Fruit fly (Drosophila melanogaster) whole organism, pupa: ENCODE results near the gene CG34310.

Experiments
- CG10348 ChIP-seq: fragments of 200-800 bp; sonication (Bioruptor generic); IDR thresholded peaks from 2 replicates; pipeline ENCODE4 v1.3.6; 2022; ENCODE audit warnings: missing biosample characterization, missing genetic modification characterization
- CG12605 ChIP-seq: fragments of 200-800 bp; sonication (Bioruptor generic); IDR thresholded peaks from 2 replicates; pipeline ENCODE4 v1.3.6; 2022; ENCODE audit warnings: missing biosample characterization, missing genetic modification characterization
- CG13204 ChIP-seq: fragments of 200-800 bp; sonication (Bioruptor generic); optimal IDR thresholded peaks from 2 replicates; lab custom pipeline; 2018; ENCODE audit warnings: missing biosample characterization, mild to moderate bottlenecking, missing genetic modification characterization, moderate library complexity
- CG14655 ChIP-seq: fragments of 200-800 bp; sonication (Bioruptor generic); optimal IDR thresholded peaks from 3 replicates; lab custom pipeline; 2017; ENCODE audit warnings: mild to moderate bottlenecking, missing biosample characterization, missing genetic modification reagents, missing genetic modification characterization
- CG15710 ChIP-seq: fragments of 200-800 bp; sonication (Bioruptor generic); optimal IDR thresholded peaks from 2 replicates; lab custom pipeline; 2018; ENCODE audit warnings: missing biosample characterization, mild to moderate bottlenecking, missing genetic modification characterization, moderate library complexity
- CG17806 ChIP-seq: fragments of 200-800 bp; sonication (Bioruptor generic); optimal IDR thresholded peaks from 2 replicates; lab custom pipeline; 2018; ENCODE audit warnings: missing biosample characterization, mild to moderate bottlenecking, missing genetic modification characterization, moderate library complexity
- CG32121 ChIP-seq: fragments of 200-800 bp; sonication (Bioruptor generic); IDR thresholded peaks from 2 replicates; pipeline ENCODE4 v1.3.6; 2022; ENCODE audit warnings: missing biosample characterization, missing genetic modification characterization
- CG34367 ChIP-seq: fragments of 200-800 bp; sonication (Bioruptor generic); optimal IDR thresholded peaks from 2 replicates; lab custom pipeline; 2018; ENCODE audit warnings: missing biosample characterization, mild to moderate bottlenecking, missing genetic modification characterization
- CG4496 ChIP-seq: fragments of 200-800 bp; sonication (Bioruptor generic); IDR thresholded peaks from 3 replicates; pipeline ENCODE4 v1.3.6; 2022; ENCODE audit warnings: missing biosample characterization, missing genetic modification characterization
- CG8159 ChIP-seq: fragments of 200-800 bp; sonication (Bioruptor generic); optimal IDR thresholded peaks from 3 replicates; lab custom pipeline; 2018; ENCODE audit warnings: missing biosample characterization, mild to moderate bottlenecking, missing genetic modification characterization, moderate library complexity
- CG8301 ChIP-seq: fragments of 200-800 bp; sonication (Bioruptor generic); optimal IDR thresholded peaks from 2 replicates; lab custom pipeline; 2018; ENCODE audit warnings: missing biosample characterization, mild to moderate bottlenecking, missing genetic modification characterization
- CG9948 ChIP-seq: fragments of 200-800 bp; sonication (Bioruptor generic); optimal IDR thresholded peaks from 2 replicates; lab custom pipeline; 2018; ENCODE audit warnings: missing biosample characterization, mild to moderate bottlenecking, missing genetic modification characterization, moderate library complexity
- D1 ChIP-seq: fragments of 200-800 bp; sonication (Bioruptor generic); optimal IDR thresholded peaks from 2 replicates; lab custom pipeline; 2018; ENCODE audit warnings: missing biosample characterization, mild to moderate bottlenecking, missing genetic modification characterization, moderate library complexity
- EcR ChIP-seq: fragments of 200-800 bp; sonication (Bioruptor generic); optimal IDR thresholded peaks from 3 replicates; lab custom pipeline; 2019; ENCODE audit warnings: missing biosample characterization, missing genetic modification characterization, mild to moderate bottlenecking, moderate library complexity, missing genetic modification reagents
- Ets98B ChIP-seq: fragments of 200-800 bp; sonication (Bioruptor generic); IDR thresholded peaks from 2 replicates; pipeline ENCODE4 v1.3.6; 2022; ENCODE audit warnings: missing biosample characterization, missing genetic modification characterization
- Pif1A ChIP-seq: fragments of 200-800 bp; sonication (Bioruptor generic); optimal IDR thresholded peaks from 3 replicates; lab custom pipeline; 2016; ENCODE audit warnings: missing biosample characterization, missing genetic modification characterization
- Pif1B ChIP-seq: fragments of 200-800 bp; sonication (Bioruptor generic); optimal IDR thresholded peaks from 3 replicates; lab custom pipeline; 2016; ENCODE audit warnings: missing biosample characterization, missing genetic modification characterization
- Snoo ChIP-seq: fragments of 200-800 bp; sonication (Bioruptor generic); optimal IDR thresholded peaks from 3 replicates; lab custom pipeline; 2017; ENCODE audit warnings: missing biosample characterization, mild to moderate bottlenecking, missing genetic modification characterization, inconsistent platforms
- fd96Ca ChIP-seq: fragments of 200-800 bp; sonication (Bioruptor generic); IDR thresholded peaks from 3 replicates; pipeline ENCODE4 v1.3.6; 2022; ENCODE audit warnings: missing biosample characterization, missing genetic modification characterization
- gl ChIP-seq: fragments of 200-800 bp; sonication (Bioruptor generic); optimal IDR thresholded peaks from 2 replicates; lab custom pipeline; 2018; ENCODE audit warnings: missing biosample characterization, mild to moderate bottlenecking, missing genetic modification characterization
- rn ChIP-seq: fragments of 200-800 bp; sonication (Bioruptor generic); IDR thresholded peaks from 2 replicates; pipeline ENCODE4 v1.3.6; 2022; ENCODE audit warnings: missing biosample characterization, missing genetic modification characterization

The CG34310 gene

DNA sequence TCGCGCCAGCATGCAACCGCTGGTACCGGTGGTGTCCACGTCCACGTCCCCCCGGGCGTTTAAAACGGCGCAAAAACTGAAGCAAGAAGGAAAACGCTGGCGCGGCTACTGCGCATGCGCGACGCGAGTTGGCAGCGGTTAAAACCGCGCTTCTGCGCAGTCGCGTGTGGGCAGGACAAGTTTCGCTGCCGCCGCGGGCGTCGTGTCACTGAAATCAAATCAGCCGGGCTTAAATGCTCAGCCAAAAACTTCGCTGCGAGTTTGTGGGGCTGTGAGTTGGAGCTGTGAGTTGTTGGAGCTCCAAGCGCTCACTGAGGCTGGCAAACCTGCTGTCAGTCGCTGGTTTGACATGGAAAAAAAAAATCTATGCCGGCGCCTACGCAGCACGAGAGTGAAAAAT, 41.6 kb downstream of the CG34310 start:
- peak; percentile 55; the same call in 1 of the 3 replicates for TF ChIP-seq CG4496 (GFP tag; lab: Robert Waterston, UW)
- TF ChIP-seq Ets98B = peak; percentile 14; the same call in 1 of the 2 replicates
- TF ChIP-seq D1 (tag; lab: Kevin White, UChicago) = no peak
- no peak for TF ChIP-seq CG32121 (GFP tag; lab: Robert Waterston, UW)
- TF ChIP-seq CG34367 (tag; lab: Kevin White, UChicago) = no peak
- no peak for TF ChIP-seq CG13204 (GFP tag; lab: Kevin White, UChicago)
- no peak for TF ChIP-seq CG17806 (tag; lab: Kevin White, UChicago)
- no peak for TF ChIP-seq Snoo (tag; lab: Kevin White, UChicago)
- no peak for TF ChIP-seq CG8301 (tag; lab: Kevin White, UChicago)
- 0 out of 3 replicates have a peak, but pooled peaks have one; percentile 18 for TF ChIP-seq fd96Ca (GFP tag; lab: Robert Waterston, UW)
- TF ChIP-seq CG14655 = no peak
- no peak for TF ChIP-seq CG10348
- no peak for TF ChIP-seq rn

- TF ChIP-seq CG13204 (GFP tag; lab: Kevin White, UChicago) (no peak), EcR (GFP tag; lab: Kevin White, UChicago) (no peak), CG15710 (tag; lab: Kevin White, UChicago) (no peak), CG17806 (tag; lab: Kevin White, UChicago) (no peak), Snoo (tag; lab: Kevin White, UChicago) (no peak), CG32121 (GFP tag; lab: Robert Waterston, UW) (no peak), CG8159 (tag; lab: Kevin White, UChicago) (no peak), Pif1A (GFP tag; lab: Kevin White, UChicago) (no peak)
Observed at dm6 chr2L:6706368-6706919, 43.0 kb downstream of the CG34310 start.

dm6 chr2L:6708997-6709662, 45.7 kb downstream of the CG34310 start, which contains the start of gene Tsp:
Gene Tsp, minus strand, starts transcription at chr2L:6709086.
- TF ChIP-seq Ets98B (no peak; the same call in 1 of the 2 replicates), CG15710 (tag; lab: Kevin White, UChicago) (no peak), CG4496 (GFP tag; lab: Robert Waterston, UW) (peak; percentile 63; the same call in 2 of the 3 replicates), D1 (tag; lab: Kevin White, UChicago) (no peak), CG32121 (GFP tag; lab: Robert Waterston, UW) (no peak), CG9948 (tag; lab: Kevin White, UChicago) (no peak), CG17806 (tag; lab: Kevin White, UChicago) (no peak), CG10348 (no peak), EcR (GFP tag; lab: Kevin White, UChicago) (peak; percentile 36), CG12605 (GFP tag; lab: Robert Waterston, UW) (peak; percentile 29; the same call in 1 of the 2 replicates), gl (peak; percentile 31), Pif1B (GFP tag; lab: Kevin White, UChicago) (no peak), CG13204 (GFP tag; lab: Kevin White, UChicago) (peak; percentile 39), CG34367 (tag; lab: Kevin White, UChicago) (no peak), rn (no peak), CG14655 (peak; percentile 8), Pif1A (GFP tag; lab: Kevin White, UChicago) (no peak), CG8159 (tag; lab: Kevin White, UChicago) (peak; percentile 3), Snoo (tag; lab: Kevin White, UChicago) (no peak), fd96Ca (GFP tag; lab: Robert Waterston, UW) (no peak)

- TF ChIP-seq CG8301 (tag; lab: Kevin White, UChicago) (no peak), EcR (GFP tag; lab: Kevin White, UChicago) (no peak), Ets98B (no peak), CG34367 (tag; lab: Kevin White, UChicago) (no peak), CG13204 (GFP tag; lab: Kevin White, UChicago) (no peak), CG9948 (tag; lab: Kevin White, UChicago) (no peak), D1 (tag; lab: Kevin White, UChicago) (no peak), gl (no peak), CG32121 (GFP tag; lab: Robert Waterston, UW) (no peak), CG17806 (tag; lab: Kevin White, UChicago) (no peak)
Observed at dm6 chr2L:6716182-6716770, 52.8 kb downstream of the CG34310 start, which contains the start of gene AkhR. Gene AkhR, minus strand, starts transcription at chr2L:6716186.

DNA sequence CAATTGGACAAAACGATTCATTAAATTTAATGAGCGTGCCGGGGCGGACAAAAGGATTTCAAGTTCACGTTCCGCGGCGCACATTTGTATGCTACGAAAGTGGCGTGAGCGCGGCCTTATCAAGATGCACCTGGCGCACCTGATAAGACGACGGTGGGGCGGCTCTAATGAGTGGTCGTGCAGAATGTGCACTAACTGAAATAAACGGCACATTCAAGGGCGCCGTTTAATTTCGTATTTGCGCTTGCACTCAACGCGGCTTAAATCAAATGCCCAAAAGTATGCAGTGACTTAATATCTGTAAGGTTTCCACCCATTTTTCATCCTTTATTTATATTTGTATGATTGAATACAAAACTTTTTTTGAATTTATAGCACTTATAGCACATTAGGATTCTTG, 53.5 kb downstream of the CG34310 start:
- no peak for TF ChIP-seq CG14655
- no peak for TF ChIP-seq D1 (tag; lab: Kevin White, UChicago)
- TF ChIP-seq Snoo (tag; lab: Kevin White, UChicago) = no peak
- no peak for TF ChIP-seq CG32121 (GFP tag; lab: Robert Waterston, UW)
- TF ChIP-seq CG8159 (tag; lab: Kevin White, UChicago) = no peak
- no peak for TF ChIP-seq CG9948 (tag; lab: Kevin White, UChicago)
- TF ChIP-seq CG8301 (tag; lab: Kevin White, UChicago) = no peak
- no peak for TF ChIP-seq CG34367 (tag; lab: Kevin White, UChicago)
- TF ChIP-seq gl = no peak
- no peak for TF ChIP-seq CG10348
- TF ChIP-seq CG12605 (GFP tag; lab: Robert Waterston, UW) = no peak
